Fruit fly (Drosophila melanogaster) whole organism, prepupa: Measurements from ENCODE around the gene Aptx.

Experiments used
- Blimp-1 ChIP-seq: fragments of 200-800 bp; sonication (Bioruptor generic); optimal IDR thresholded peaks from 3 replicates; lab custom pipeline; 2017; ENCODE audit warnings: missing biosample characterization, missing genetic modification characterization, mild to moderate bottlenecking, moderate library complexity, missing genetic modification reagents
- CG10631 ChIP-seq: fragments of 200-800 bp; sonication (Bioruptor generic); optimal IDR thresholded peaks from 2 replicates; lab custom pipeline; 2016; ENCODE audit warnings: missing biosample characterization, missing genetic modification characterization
- CG10669 ChIP-seq: fragments of 200-800 bp; sonication (Bioruptor generic); optimal IDR thresholded peaks from 3 replicates; lab custom pipeline; 2018; ENCODE audit warnings: missing biosample characterization, mild to moderate bottlenecking, missing genetic modification characterization, moderate library complexity
- CG11294 ChIP-seq: fragments of 200-800 bp; sonication (Bioruptor generic); IDR thresholded peaks from 2 replicates; pipeline ENCODE4 v1.3.6; 2022; ENCODE audit warnings: missing biosample characterization, missing genetic modification characterization
- CG11902 ChIP-seq: fragments of 200-800 bp; sonication (Bioruptor generic); optimal IDR thresholded peaks from 3 replicates; lab custom pipeline; 2016; ENCODE audit warnings: missing biosample characterization, missing genetic modification characterization
- CG15336 ChIP-seq: fragments of 200-800 bp; sonication (Bioruptor generic); IDR thresholded peaks from 2 replicates; pipeline ENCODE4 v1.3.6; 2022; ENCODE audit warnings: missing biosample characterization, missing genetic modification characterization
- CG1621 ChIP-seq: fragments of 200-800 bp; sonication (Bioruptor generic); optimal IDR thresholded peaks from 3 replicates; lab custom pipeline; 2018; ENCODE audit warnings: missing biosample characterization, mild to moderate bottlenecking, missing genetic modification characterization
- CG16779 ChIP-seq: fragments of 200-800 bp; sonication (Bioruptor generic); optimal IDR thresholded peaks from 3 replicates; lab custom pipeline; 2017; ENCODE audit warnings: missing biosample characterization, mild to moderate bottlenecking, missing genetic modification characterization
- CG32006 ChIP-seq: fragments of 200-800 bp; sonication (Bioruptor generic); optimal IDR thresholded peaks from 3 replicates; lab custom pipeline; 2017; ENCODE audit warnings: missing biosample characterization, mild to moderate bottlenecking, missing genetic modification characterization
- CG34406 ChIP-seq: fragments of 200-800 bp; sonication (Bioruptor generic); optimal IDR thresholded peaks from 3 replicates; lab custom pipeline; 2016; ENCODE audit warnings: missing biosample characterization, missing genetic modification characterization
- CG3919 ChIP-seq: fragments of 200-800 bp; sonication (Bioruptor generic); optimal IDR thresholded peaks from 3 replicates; lab custom pipeline; 2016; ENCODE audit warnings: missing biosample characterization, missing genetic modification characterization
- CG4318 ChIP-seq: fragments of 200-800 bp; sonication (Bioruptor generic); optimal IDR thresholded peaks from 3 replicates; lab custom pipeline; 2017; ENCODE audit warnings: missing biosample characterization, mild to moderate bottlenecking, missing genetic modification characterization
- CG6163 ChIP-seq: fragments of 200-800 bp; sonication (Bioruptor generic); IDR thresholded peaks from 3 replicates; pipeline ENCODE4 v1.3.6; 2022; ENCODE audit warnings: missing biosample characterization, missing genetic modification characterization
- CG6276 ChIP-seq: fragments of 200-800 bp; sonication (Bioruptor generic); optimal IDR thresholded peaks from 2 replicates; lab custom pipeline; 2017; ENCODE audit warnings: missing biosample characterization, mild to moderate bottlenecking, missing genetic modification characterization
- CG6792 ChIP-seq: fragments of 200-800 bp; sonication (Bioruptor generic); optimal IDR thresholded peaks from 3 replicates; lab custom pipeline; 2016; ENCODE audit warnings: missing biosample characterization, missing genetic modification characterization
- CG6808 ChIP-seq: fragments of 200-800 bp; sonication (Bioruptor generic); optimal IDR thresholded peaks from 3 replicates; lab custom pipeline; 2017; ENCODE audit warnings: missing biosample characterization, missing genetic modification characterization, mild to moderate bottlenecking, moderate library complexity, missing genetic modification reagents
- CG6854 ChIP-seq: fragments of 200-800 bp; sonication (Bioruptor generic); optimal IDR thresholded peaks from 2 replicates; lab custom pipeline; 2017; ENCODE audit warnings: missing biosample characterization, mild to moderate bottlenecking, missing genetic modification characterization
- CG7368 ChIP-seq: fragments of 200-800 bp; sonication (Bioruptor generic); optimal IDR thresholded peaks from 3 replicates; lab custom pipeline; 2016; ENCODE audit warnings: missing biosample characterization, missing genetic modification characterization
- CG8119 ChIP-seq: fragments of 200-800 bp; sonication (Bioruptor generic); IDR thresholded peaks from 3 replicates; pipeline ENCODE4 v1.3.6; 2022; ENCODE audit warnings: missing biosample characterization, missing genetic modification characterization
- CG8319 ChIP-seq: fragments of 200-800 bp; sonication (Bioruptor generic); optimal IDR thresholded peaks from 3 replicates; lab custom pipeline; 2016; ENCODE audit warnings: missing biosample characterization, missing genetic modification characterization
- CG8632 ChIP-seq: fragments of 200-800 bp; sonication (Bioruptor generic); optimal IDR thresholded peaks from 3 replicates; lab custom pipeline; 2016; ENCODE audit warnings: missing biosample characterization, missing genetic modification characterization
- CG9139 ChIP-seq: fragments of 200-800 bp; sonication (Bioruptor generic); optimal IDR thresholded peaks from 3 replicates; lab custom pipeline; 2017; ENCODE audit warnings: missing biosample characterization, mild to moderate bottlenecking, missing genetic modification characterization
- Eip75B ChIP-seq: fragments of 200-800 bp; sonication (Bioruptor generic); optimal IDR thresholded peaks from 3 replicates; lab custom pipeline; 2016; ENCODE audit warnings: missing biosample characterization, missing genetic modification characterization
- Eip78C ChIP-seq: fragments of 200-800 bp; sonication (Bioruptor generic); peaks from one replicate; lab custom pipeline; 2016; ENCODE audit warnings: missing biosample characterization, missing genetic modification characterization
- Eip93F ChIP-seq: fragments of 200-800 bp; sonication (Bioruptor generic); optimal IDR thresholded peaks from 2 replicates; lab custom pipeline; 2016; ENCODE audit warnings: missing biosample characterization, mild to moderate bottlenecking, missing genetic modification characterization
- Ets21C ChIP-seq: fragments of 200-800 bp; sonication (Bioruptor generic); optimal IDR thresholded peaks from 3 replicates; lab custom pipeline; 2016; ENCODE audit warnings: missing biosample characterization, missing genetic modification characterization
- Ets96B ChIP-seq: fragments of 200-800 bp; optimal IDR thresholded peaks from 2 replicates; lab custom pipeline; 2019; ENCODE audit warnings: missing biosample characterization, mild to moderate bottlenecking, missing genetic modification characterization, moderate library complexity
- Gug ChIP-seq: fragments of 200-800 bp; sonication (Bioruptor generic); IDR thresholded peaks from 2 replicates; pipeline ENCODE4 v1.3.6; 2022; ENCODE audit warnings: missing biosample characterization, missing genetic modification characterization
- Hr38 ChIP-seq: sonication (Bioruptor generic); optimal IDR thresholded peaks from 2 replicates; lab custom pipeline; 2016; ENCODE audit warnings: missing biosample characterization, missing genetic modification characterization
- Hr39 ChIP-seq: fragments of 200-800 bp; sonication (Bioruptor generic); optimal IDR thresholded peaks from 2 replicates; lab custom pipeline; 2016; ENCODE audit warnings: missing biosample characterization, missing genetic modification characterization
- Lpt ChIP-seq: fragments of 200-800 bp; sonication (Bioruptor generic); optimal IDR thresholded peaks from 3 replicates; lab custom pipeline; 2016; ENCODE audit warnings: missing biosample characterization, missing genetic modification characterization
- Met ChIP-seq: fragments of 200-800 bp; sonication (Bioruptor generic); optimal IDR thresholded peaks from 3 replicates; lab custom pipeline; 2016; ENCODE audit warnings: missing biosample characterization, missing genetic modification characterization
- OdsH ChIP-seq: fragments of 200-800 bp; sonication (Bioruptor generic); optimal IDR thresholded peaks from 3 replicates; lab custom pipeline; 2016; ENCODE audit warnings: missing biosample characterization, missing genetic modification characterization
- Smox ChIP-seq: fragments of 200-800 bp; sonication (Bioruptor generic); optimal IDR thresholded peaks from 3 replicates; lab custom pipeline; 2016; ENCODE audit warnings: missing biosample characterization, missing genetic modification characterization
- Sox14 ChIP-seq: fragments of 200-800 bp; sonication (Bioruptor generic); optimal IDR thresholded peaks from 3 replicates; lab custom pipeline; 2016; ENCODE audit warnings: missing biosample characterization, missing genetic modification characterization
- Sox15 ChIP-seq: fragments of 200-800 bp; sonication (Bioruptor generic); optimal IDR thresholded peaks from 3 replicates; lab custom pipeline; 2016; ENCODE audit warnings: missing biosample characterization, missing genetic modification characterization
- achi ChIP-seq: fragments of 200-800 bp; sonication (Bioruptor generic); optimal IDR thresholded peaks from 3 replicates; lab custom pipeline; 2016; ENCODE audit warnings: missing biosample characterization, missing genetic modification characterization
- cyc ChIP-seq: fragments of 200-800 bp; sonication (Bioruptor generic); optimal IDR thresholded peaks from 3 replicates; lab custom pipeline; 2016; ENCODE audit warnings: missing biosample characterization, missing genetic modification characterization
- dac ChIP-seq: fragments of 200-800 bp; sonication (Bioruptor generic); optimal IDR thresholded peaks from 2 replicates; lab custom pipeline; 2017; ENCODE audit warnings: missing biosample characterization, mild to moderate bottlenecking, missing genetic modification characterization
- eg ChIP-seq: fragments of 200-800 bp; sonication (Bioruptor generic); IDR thresholded peaks from 3 replicates; pipeline ENCODE4 v1.3.6; 2022; ENCODE audit warnings: missing biosample characterization, missing genetic modification characterization
- esn ChIP-seq: fragments of 200-800 bp; sonication (Bioruptor generic); optimal IDR thresholded peaks from 2 replicates; lab custom pipeline; 2016; ENCODE audit warnings: missing biosample characterization, mild to moderate bottlenecking, missing genetic modification characterization, moderate library complexity
- fd59A ChIP-seq: fragments of 200-800 bp; sonication (Bioruptor generic); optimal IDR thresholded peaks from 2 replicates; lab custom pipeline; 2017; ENCODE audit warnings: missing biosample characterization, mild to moderate bottlenecking, missing genetic modification characterization, missing genetic modification reagents
- fd85E ChIP-seq: fragments of 200-800 bp; sonication (Bioruptor generic); optimal IDR thresholded peaks from 3 replicates; lab custom pipeline; 2016; ENCODE audit warnings: missing biosample characterization, missing genetic modification characterization
- fkh ChIP-seq: fragments of 200-800 bp; sonication (Bioruptor generic); optimal IDR thresholded peaks from 3 replicates; lab custom pipeline; 2017; ENCODE audit warnings: missing biosample characterization, mild to moderate bottlenecking, missing genetic modification characterization, moderate library complexity
- net ChIP-seq: fragments of 200-800 bp; sonication (Bioruptor generic); optimal IDR thresholded peaks from 3 replicates; lab custom pipeline; 2016; ENCODE audit warnings: missing biosample characterization, missing genetic modification characterization
- pdm3 ChIP-seq: fragments of 200-800 bp; sonication (Bioruptor generic); optimal IDR thresholded peaks from 3 replicates; lab custom pipeline; 2016; ENCODE audit warnings: missing biosample characterization, missing genetic modification characterization
- salr ChIP-seq, 2 experiments: fragments of 200-800 bp; sonication (Bioruptor generic); optimal IDR thresholded peaks; 3 replicates each; lab custom pipeline; 2016 to 2018; ENCODE audit warnings: missing biosample characterization in 2 of 2, missing genetic modification characterization in 2 of 2, mild to moderate bottlenecking in 1 of 2
- spab ChIP-seq: fragments of 200-800 bp; sonication (Bioruptor generic); optimal IDR thresholded peaks from 2 replicates; lab custom pipeline; 2017; ENCODE audit warnings: missing biosample characterization, mild to moderate bottlenecking, missing genetic modification characterization, missing genetic modification reagents
- ss ChIP-seq, 2 experiments: fragments of 200-800 bp; sonication (Bioruptor generic); optimal IDR thresholded peaks; 2 replicates in 1 of 2; 3 replicates in 1 of 2; lab custom pipeline; 2017 to 2018; ENCODE audit warnings: mild to moderate bottlenecking in 2 of 2, missing biosample characterization in 2 of 2, missing genetic modification characterization in 2 of 2, moderate library complexity in 1 of 2
- svp ChIP-seq: fragments of 200-800 bp; sonication (Bioruptor generic); peaks from one replicate; lab custom pipeline; 2016; ENCODE audit warnings: missing biosample characterization, missing genetic modification characterization
- topi ChIP-seq: fragments of 200-800 bp; sonication (Bioruptor generic); optimal IDR thresholded peaks from 3 replicates; lab custom pipeline; 2016; ENCODE audit warnings: missing biosample characterization, missing genetic modification characterization
- vri ChIP-seq: fragments of 200-800 bp; sonication (Bioruptor generic); optimal IDR thresholded peaks from 3 replicates; lab custom pipeline; 2016; ENCODE audit warnings: missing biosample characterization, mild to moderate bottlenecking, missing genetic modification characterization

Aptx gene

DNA sequence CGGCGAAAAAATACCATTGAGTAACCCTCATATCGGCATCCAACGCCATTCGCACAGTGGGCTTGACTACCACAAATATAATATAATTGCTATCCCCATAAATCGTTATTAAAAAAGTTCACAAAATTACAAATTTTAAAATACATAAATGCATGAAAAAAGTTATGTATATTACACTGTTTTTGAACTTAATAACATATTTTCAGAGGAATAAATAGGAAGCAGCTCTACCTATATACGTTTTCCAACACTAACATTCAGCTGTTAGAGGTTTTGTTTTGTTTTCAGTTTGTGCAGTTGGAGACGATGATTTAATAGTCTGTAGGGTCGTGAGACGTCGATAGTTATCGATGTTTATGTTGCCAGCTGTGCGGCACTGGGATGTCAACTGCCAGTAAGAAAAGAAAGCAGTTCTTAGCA is at the start of gene Aptx, which contains the start of gene Ino80:
Aptx (plus strand) TSS at position 360 of the 420 bp plus-strand sequence.
Ino80 (minus strand) TSS at position 58 of the 420 bp plus-strand sequence.
- TF ChIP-seq Eip78C = peak; percentile 97
- TF ChIP-seq CG6163 (GFP tag; lab: Robert Waterston, UW) = peak; percentile 89
- peak; percentile 92 for TF ChIP-seq CG3919
- TF ChIP-seq svp (GFP tag; lab: Kevin White, UChicago) = peak; percentile 97
- TF ChIP-seq Ets21C (GFP tag; lab: Kevin White, UChicago) = peak; percentile 91
- TF ChIP-seq Hr39 (GFP tag; lab: Kevin White, UChicago) = peak; percentile 96
- TF ChIP-seq dac (GFP tag; lab: Kevin White, UChicago) = no peak
- TF ChIP-seq CG6808 (GFP tag; lab: Kevin White, UChicago) = peak; percentile 70
- TF ChIP-seq fd59A (GFP tag; lab: Kevin White, UChicago) = peak; percentile 84
- TF ChIP-seq CG6276 (GFP tag; lab: Kevin White, UChicago) = no peak
- peak; percentile 96 for TF ChIP-seq CG10631 (GFP tag; lab: Kevin White, UChicago)
- peak; percentile 76 for TF ChIP-seq Hr38 (GFP tag; lab: Kevin White, UChicago)
- peak; percentile 89 for TF ChIP-seq Lpt (GFP tag; lab: Kevin White, UChicago)
- peak; percentile 86 for TF ChIP-seq CG4318
- peak; percentile 45 for TF ChIP-seq CG16779 (tag; lab: Kevin White, UChicago)
- peak; percentile 90 for TF ChIP-seq net (GFP tag; lab: Kevin White, UChicago)
- peak; percentile 93 for TF ChIP-seq cyc
- peak; percentile 87 for TF ChIP-seq CG10669
- TF ChIP-seq CG6854 = no peak
- peak; percentile 89 for TF ChIP-seq CG8632 (GFP tag; lab: Kevin White, UChicago)
- peak; percentile 87 for TF ChIP-seq CG7368 (GFP tag; lab: Kevin White, UChicago)
- TF ChIP-seq CG9139 (GFP tag; lab: Kevin White, UChicago) = peak; percentile 41
- TF ChIP-seq Sox14 (GFP tag; lab: Kevin White, UChicago) = peak; percentile 96
- peak; percentile 93 for TF ChIP-seq Gug (GFP tag; lab: Robert Waterston, UW)
- TF ChIP-seq achi (GFP tag; lab: Kevin White, UChicago) = peak; percentile 94
- peak; percentile 87 for TF ChIP-seq vri (GFP tag; lab: Kevin White, UChicago)
- TF ChIP-seq Eip93F = peak; percentile 10
- TF ChIP-seq CG11294 (GFP tag; lab: Robert Waterston, UW) = peak; percentile 88
- TF ChIP-seq Smox = peak; percentile 93
- peak; percentile 94 for TF ChIP-seq Eip75B (GFP tag; lab: Kevin White, UChicago)
- peak in 1 of 2 experiments; percentile 51 for TF ChIP-seq ss (GFP tag; optimal IDR thresholded peaks at IDR 0.05; lab: Kevin White, UChicago)
- peak; percentile 94 for TF ChIP-seq eg (GFP tag; lab: Robert Waterston, UW)
- TF ChIP-seq CG34406 (GFP tag; lab: Kevin White, UChicago) = peak; percentile 91
- TF ChIP-seq salr (GFP tag; optimal IDR thresholded peaks at IDR 0.05; lab: Kevin White, UChicago) = peak; percentile 81 to 91
- TF ChIP-seq CG32006 (GFP tag; lab: Kevin White, UChicago) = peak; percentile 94
- TF ChIP-seq CG15336 (GFP tag; lab: Robert Waterston, UW) = peak; percentile 86
- TF ChIP-seq OdsH (GFP tag; lab: Kevin White, UChicago) = peak; percentile 95
- TF ChIP-seq Ets96B (tag; lab: Kevin White, UChicago) = peak; percentile 90
- TF ChIP-seq Met (GFP tag; lab: Kevin White, UChicago) = peak; percentile 94
- peak; percentile 93 for TF ChIP-seq topi (GFP tag; lab: Kevin White, UChicago)
- TF ChIP-seq spab (GFP tag; lab: Kevin White, UChicago) = peak; percentile 77
- peak; percentile 70 for TF ChIP-seq CG8319 (GFP tag; lab: Kevin White, UChicago)
- peak; percentile 95 for TF ChIP-seq pdm3 (GFP tag; lab: Kevin White, UChicago)
- TF ChIP-seq Sox15 = peak; percentile 91
- TF ChIP-seq esn (GFP tag; lab: Kevin White, UChicago) = peak; percentile 95
- TF ChIP-seq CG8119 = peak; percentile 91; the same call in 2 of the 3 replicates
- TF ChIP-seq Blimp-1 (GFP tag; lab: Kevin White, UChicago) = peak; percentile 54
- peak; percentile 69 for TF ChIP-seq fkh (GFP tag; lab: Kevin White, UChicago)
- peak; percentile 49 for TF ChIP-seq fd85E (GFP tag; lab: Kevin White, UChicago)
- peak; percentile 89 for TF ChIP-seq CG6792
- TF ChIP-seq CG1621 = no peak
- TF ChIP-seq CG11902 (GFP tag; lab: Kevin White, UChicago) = peak; percentile 90
